Worm (Caenorhabditis elegans) whole organism, early embryonic: ENCODE results near the gene sqv-1.

Experiments
- B0310.2 ChIP-seq: sonication (generic microtip); optimal IDR thresholded peaks from 2 replicates; lab custom pipeline; 2016; ENCODE audit warnings: mild to moderate bottlenecking, missing genetic modification characterization, missing compliant biosample characterization
- ets-7 ChIP-seq: sonication (generic microtip); optimal IDR thresholded peaks from 2 replicates; lab custom pipeline; 2016; ENCODE audit warnings: missing genotype, missing genetic modification characterization, missing compliant biosample characterization
- flt-1 ChIP-seq: fragments of 200-800 bp; sonication (Bioruptor generic); IDR thresholded peaks from 2 replicates; pipeline ENCODE4 v1.3.6; 2022; ENCODE audit warnings: missing genetic modification characterization, missing compliant biosample characterization
- hnd-1 ChIP-seq: sonication (generic microtip); optimal IDR thresholded peaks from 2 replicates; lab custom pipeline; 2016; ENCODE audit warnings: missing genetic modification characterization, missing compliant biosample characterization
- sea-1 ChIP-seq: fragments of 200-800 bp; sonication (Bioruptor generic); conservative IDR thresholded peaks from 2 replicates; pipeline ENCODE4 v1.3.6; 2022; ENCODE audit warnings: missing genetic modification characterization, missing compliant biosample characterization

DNA sequence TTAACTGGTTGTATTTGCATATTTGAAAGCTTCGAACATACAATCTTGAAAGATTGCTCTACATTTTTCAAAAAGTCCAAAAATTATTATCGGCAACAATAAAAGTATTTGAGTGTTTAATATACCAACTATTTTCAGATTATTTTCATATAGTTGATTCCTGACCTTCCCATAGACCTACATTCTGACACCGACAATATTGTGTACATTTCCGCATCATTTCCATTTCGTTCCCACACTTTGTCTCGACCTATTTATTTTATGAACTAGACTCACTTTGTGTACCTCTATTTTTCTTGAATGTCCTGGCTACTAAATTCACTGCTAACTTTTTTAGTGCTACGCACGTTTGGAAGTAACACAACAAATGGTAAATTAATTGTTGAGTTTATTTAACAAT lies 18.5 kb upstream of the sqv-1 start, which contains the start of gene lgc-5:
- TF ChIP-seq flt-1 (GFP tag; lab: Robert Waterston, UW) (no peak), hnd-1 (no peak), B0310.2 (no peak), sea-1 (GFP tag; lab: Robert Waterston, UW) (no peak), ets-7 (no peak)
